Fruit fly (Drosophila melanogaster) whole organism, adult: Measurements from ENCODE around the gene Karl.

ENCODE experiments used
- CG11617 ChIP-seq: fragments of 200-800 bp; sonication (Bioruptor generic); optimal IDR thresholded peaks from 2 replicates; lab custom pipeline; 2017; ENCODE audit warnings: mild to moderate bottlenecking, missing biosample characterization, missing genetic modification reagents, missing genetic modification characterization
- CG12768 ChIP-seq: fragments of 200-800 bp; sonication (Bioruptor generic); optimal IDR thresholded peaks from 2 replicates; lab custom pipeline; 2017; ENCODE audit warnings: missing biosample characterization, missing genetic modification characterization, mild to moderate bottlenecking, moderate library complexity, missing genetic modification reagents
- CG14711 ChIP-seq: fragments of 200-800 bp; sonication (Bioruptor generic); optimal IDR thresholded peaks from 2 replicates; lab custom pipeline; 2018; ENCODE audit warnings: missing biosample characterization, mild to moderate bottlenecking, missing genetic modification characterization, moderate library complexity
- CG1620 ChIP-seq: fragments of 200-800 bp; sonication (Bioruptor generic); optimal IDR thresholded peaks from 2 replicates; lab custom pipeline; 2016; ENCODE audit warnings: missing biosample characterization, missing genetic modification characterization
- CG33017 ChIP-seq: fragments of 200-800 bp; sonication (Bioruptor generic); optimal IDR thresholded peaks from 2 replicates; lab custom pipeline; 2018; ENCODE audit warnings: missing biosample characterization, mild to moderate bottlenecking, missing genetic modification characterization, moderate library complexity
- CG5204 ChIP-seq: fragments of 200-800 bp; sonication (Bioruptor generic); optimal IDR thresholded peaks from 2 replicates; lab custom pipeline; 2016; ENCODE audit warnings: missing biosample characterization, missing genetic modification characterization
- CG7045 ChIP-seq: fragments of 200-800 bp; sonication (Bioruptor generic); optimal IDR thresholded peaks from 2 replicates; lab custom pipeline; 2017; ENCODE audit warnings: missing biosample characterization, mild to moderate bottlenecking, missing genetic modification characterization
- CG7101 ChIP-seq: fragments of 200-800 bp; sonication (Bioruptor generic); optimal IDR thresholded peaks from 2 replicates; lab custom pipeline; 2018; ENCODE audit warnings: missing biosample characterization, mild to moderate bottlenecking, missing genetic modification characterization, moderate library complexity
- Clk ChIP-seq: fragments of 200-800 bp; sonication (Bioruptor generic); optimal IDR thresholded peaks from 2 replicates; lab custom pipeline; 2017; ENCODE audit warnings: missing biosample characterization, missing genetic modification characterization
- Crg-1 ChIP-seq: fragments of 200-800 bp; sonication (Bioruptor generic); optimal IDR thresholded peaks from 2 replicates; lab custom pipeline; 2016; ENCODE audit warnings: missing biosample characterization, missing genetic modification characterization
- Hr96 ChIP-seq: fragments of 200-800 bp; sonication (Bioruptor generic); optimal IDR thresholded peaks from 2 replicates; lab custom pipeline; 2016; ENCODE audit warnings: missing biosample characterization, missing genetic modification characterization
- Mnt ChIP-seq: fragments of 200-800 bp; sonication (Bioruptor generic); optimal IDR thresholded peaks from 2 replicates; lab custom pipeline; 2016; ENCODE audit warnings: missing biosample characterization, mild to moderate bottlenecking, missing genetic modification characterization
- bab1 ChIP-seq: fragments of 200-800 bp; sonication (Bioruptor generic); optimal IDR thresholded peaks from 3 replicates; lab custom pipeline; 2019; ENCODE audit warnings: missing biosample characterization, mild to moderate bottlenecking, missing genetic modification characterization, moderate library complexity
- cic ChIP-seq: fragments of 200-800 bp; sonication (Bioruptor generic); optimal IDR thresholded peaks from 2 replicates; lab custom pipeline; 2017; ENCODE audit warnings: missing biosample characterization, mild to moderate bottlenecking, missing genetic modification characterization, moderate library complexity
- cnc ChIP-seq, 2 experiments: fragments of >200 bp; optimal IDR thresholded peaks; 2 replicates each; lab custom pipeline; 2017
- kay ChIP-seq: fragments of 200-800 bp; sonication (Bioruptor generic); peaks from one replicate; lab custom pipeline; 2016; ENCODE audit warnings: missing biosample characterization, missing genetic modification characterization, borderline replicate concordance
- ovo ChIP-seq: fragments of 200-800 bp; sonication (Bioruptor generic); optimal IDR thresholded peaks from 2 replicates; lab custom pipeline; 2016; ENCODE audit warnings: missing biosample characterization, missing genetic modification characterization
- pad ChIP-seq: fragments of 200-800 bp; sonication (Bioruptor generic); optimal IDR thresholded peaks from 3 replicates; lab custom pipeline; 2017; ENCODE audit warnings: missing biosample characterization, missing genetic modification characterization, mild to moderate bottlenecking, moderate library complexity, missing genetic modification reagents
- tj ChIP-seq: fragments of 200-800 bp; sonication (Bioruptor generic); optimal IDR thresholded peaks from 3 replicates; lab custom pipeline; 2017; ENCODE audit warnings: missing biosample characterization, mild to moderate bottlenecking, missing genetic modification characterization, moderate library complexity
- toe ChIP-seq: fragments of 200-800 bp; sonication (Bioruptor generic); optimal IDR thresholded peaks from 2 replicates; lab custom pipeline; 2016; ENCODE audit warnings: missing biosample characterization, missing genetic modification characterization

Karl gene

dm6 chrX:11828336-11829007 lies 41.3 kb downstream of the Karl start:
- TF ChIP-seq CG11617 (GFP tag; lab: Kevin White, UChicago) (no peak), pad (GFP tag; lab: Kevin White, UChicago) (no peak), tj (no peak), cnc (optimal IDR thresholded peaks at IDR 0.05; lab: Kevin White, UChicago) (no peak), Clk (GFP tag; lab: Kevin White, UChicago) (no peak), CG33017 (tag; lab: Kevin White, UChicago) (no peak), bab1 (no peak), CG14711 (tag; lab: Kevin White, UChicago) (no peak), CG1620 (GFP tag; lab: Kevin White, UChicago) (no peak), Hr96 (GFP tag; lab: Kevin White, UChicago) (no peak), cic (no peak), Crg-1 (GFP tag; lab: Kevin White, UChicago) (no peak), CG7045 (no peak), CG5204 (no peak), CG12768 (GFP tag; lab: Kevin White, UChicago) (no peak), toe (GFP tag; lab: Kevin White, UChicago) (no peak), CG7101 (tag; lab: Kevin White, UChicago) (no peak), ovo (GFP tag; lab: Kevin White, UChicago) (no peak), Mnt (GFP tag; lab: Kevin White, UChicago) (no peak), kay (GFP tag; lab: Kevin White, UChicago) (no peak)

dm6 chrX:11837926-11838325 lies 50.7 kb downstream of the Karl start, which contains the start of gene CG15741:
Gene CG15741, minus strand, starts transcription at chrX:11838026.
- TF ChIP-seq CG14711 (tag; lab: Kevin White, UChicago) (no peak), cic (no peak), Crg-1 (GFP tag; lab: Kevin White, UChicago) (no peak), CG5204 (no peak), cnc (optimal IDR thresholded peaks at IDR 0.05; lab: Kevin White, UChicago) (no peak), pad (GFP tag; lab: Kevin White, UChicago) (no peak), CG12768 (GFP tag; lab: Kevin White, UChicago) (no peak), kay (GFP tag; lab: Kevin White, UChicago) (no peak), CG11617 (GFP tag; lab: Kevin White, UChicago) (no peak)

dm6 chrX:11839308-11839707 lies 52.1 kb downstream of the Karl start, which contains the start of gene Cyp28c1:
Gene Cyp28c1, plus strand, starts transcription at chrX:11839608.
- TF ChIP-seq pad (GFP tag; lab: Kevin White, UChicago): no peak
- TF ChIP-seq kay (GFP tag; lab: Kevin White, UChicago): no peak
- no peak for TF ChIP-seq CG12768 (GFP tag; lab: Kevin White, UChicago)
- no peak for TF ChIP-seq cnc (optimal IDR thresholded peaks at IDR 0.05; lab: Kevin White, UChicago)
- TF ChIP-seq CG14711 (tag; lab: Kevin White, UChicago): no peak
